Fruit fly (Drosophila melanogaster): ENCODE results near the gene Blos3.

Blos3 gene

DNA sequence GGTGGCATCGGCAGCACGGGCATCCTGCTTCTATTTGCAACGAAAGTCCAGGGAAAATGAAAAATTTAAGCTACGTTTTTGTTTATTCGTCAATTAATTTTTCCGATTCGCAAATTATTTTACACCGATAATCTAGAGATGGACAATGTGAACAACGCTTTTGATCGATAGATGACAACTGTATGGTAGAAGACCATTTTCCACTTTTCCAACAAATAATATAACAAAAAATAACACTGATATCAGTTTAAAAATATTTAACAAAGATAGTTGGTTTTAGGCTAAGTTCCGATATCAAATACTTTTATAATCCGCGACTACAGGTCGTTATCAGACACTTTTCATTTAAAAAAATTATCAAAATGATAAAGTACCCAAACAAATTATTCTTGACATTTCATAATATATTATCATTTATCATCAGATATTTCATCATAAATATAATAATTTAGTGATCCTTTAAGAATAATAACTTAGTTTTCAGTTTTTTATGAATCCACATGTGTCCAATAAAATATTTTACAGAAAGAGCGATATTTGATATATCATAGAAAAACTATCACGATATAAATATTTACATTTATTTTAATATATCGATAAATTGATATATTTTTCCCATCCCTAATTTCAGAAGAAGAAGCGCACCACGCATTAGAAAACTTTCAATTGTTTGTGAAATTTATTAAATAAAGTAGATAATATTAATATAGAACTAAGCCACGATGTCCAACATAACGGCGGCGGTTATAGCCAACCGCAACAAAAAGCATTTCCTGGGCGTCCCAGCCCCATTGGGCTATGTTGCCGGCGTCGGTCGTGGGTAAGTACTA, 35.0 kb downstream of the Blos3 start, which contains the start of the genes CSN1b and Prp6 (continued):
- TF ChIP-seq Dad (GFP tag; optimal IDR thresholded peaks at IDR 0.05) (no peak), bbx (GFP tag; IDR thresholded peaks at IDR 0.05; ENCODE audit: partially characterized antibody) (peak; percentile 51), Hmr (GFP tag; optimal IDR thresholded peaks at IDR 0.05) (no peak), CG6272 (GFP tag; IDR thresholded peaks at IDR 0.05) (peak; percentile 29; the same call in 1 of the 2 replicates), lola (GFP tag; optimal IDR thresholded peaks at IDR 0.05) (peak in 1 of 3 experiments; percentile 39), Dll (GFP tag; IDR thresholded peaks at IDR 0.05; ENCODE audit: partially characterized antibody) (peak; percentile 73; the same call in 3 of the 4 replicates), h (optimal IDR thresholded peaks at IDR 0.05) (no peak), hbn (GFP tag; IDR thresholded peaks at IDR 0.05; ENCODE audit: partially characterized antibody) (peak; percentile 31), gem (tag; optimal IDR thresholded peaks at IDR 0.05) (no peak), danr (GFP tag; IDR thresholded peaks at IDR 0.05) (no peak), Hsf (GFP tag; optimal IDR thresholded peaks at IDR 0.05) (peak; percentile 5), sna (GFP tag; IDR thresholded peaks at IDR 0.05; ENCODE audit: partially characterized antibody) (peak; percentile 28; the same call in 1 of the 2 replicates), CG3995 (GFP tag; optimal IDR thresholded peaks at IDR 0.05) (peak; percentile 82), CG31224 (GFP tag; IDR thresholded peaks at IDR 0.05) (no peak), Ptx1 (GFP tag; IDR thresholded peaks at IDR 0.05) (no peak), da (GFP tag; optimal IDR thresholded peaks at IDR 0.05) (no peak), Sry-δ (GFP tag; optimal IDR thresholded peaks at IDR 0.05) (peak; percentile 75), zf30C (GFP tag; optimal IDR thresholded peaks at IDR 0.05) (no peak), vnd (GFP tag; IDR thresholded peaks at IDR 0.05; ENCODE audit: partially characterized antibody) (peak; percentile 51; the same call in 1 of the 3 replicates), lab (GFP tag; optimal IDR thresholded peaks at IDR 0.05) (no peak), phol (tag; optimal IDR thresholded peaks at IDR 0.05) (peak; percentile 36), Deaf1 (tag; optimal IDR thresholded peaks at IDR 0.05) (no peak), CG10565 (GFP tag; optimal IDR thresholded peaks at IDR 0.05) (no peak), ranshi (GFP tag; IDR thresholded peaks at IDR 0.05) (no peak), pfk (GFP tag; optimal IDR thresholded peaks at IDR 0.05) (no peak), CG11085 (GFP tag; IDR thresholded peaks at IDR 0.05) (no peak), seq (GFP tag; IDR thresholded peaks at IDR 0.05) (no peak), CG14860 (GFP tag; IDR thresholded peaks at IDR 0.05; ENCODE audit: partially characterized antibody) (0 out of 3 replicates have a peak, but pooled peaks have one; percentile 48), bigmax (GFP tag; optimal IDR thresholded peaks at IDR 0.05) (no peak), sens (GFP tag) (no peak), Hmx (GFP tag; optimal IDR thresholded peaks at IDR 0.05) (no peak), dmrt99B (tag; optimal IDR thresholded peaks at IDR 0.05) (no peak), fu2 (GFP tag; optimal IDR thresholded peaks at IDR 0.05) (no peak), Six4 (GFP tag; optimal IDR thresholded peaks at IDR 0.05) (no peak), ERR (GFP tag; optimal IDR thresholded peaks at IDR 0.05) (no peak), bab2 (GFP tag; optimal IDR thresholded peaks at IDR 0.05) (no peak), CG12744 (GFP tag; optimal IDR thresholded peaks at IDR 0.05) (no peak), CG4854 (GFP tag; optimal IDR thresholded peaks at IDR 0.05) (no peak), Opbp (GFP tag; IDR thresholded peaks at IDR 0.05; ENCODE audit: partially characterized antibody) (peak; percentile 48; the same call in 2 of the 3 replicates), nmo (GFP tag; optimal IDR thresholded peaks at IDR 0.05) (peak; percentile 44), Mad (GFP tag; optimal IDR thresholded peaks at IDR 0.05) (no peak), CG30020 (tag; optimal IDR thresholded peaks at IDR 0.05) (peak; percentile 65), inv (GFP tag; IDR thresholded peaks at IDR 0.05; ENCODE audit: partially characterized antibody) (peak; percentile 42; the same call in 1 of the 2 replicates), Atf-2 (GFP tag; optimal IDR thresholded peaks at IDR 0.05) (no peak), CG16813 (GFP tag; IDR thresholded peaks at IDR 0.05; ENCODE audit: partially characterized antibody) (peak; percentile 60; the same call in 2 of the 3 replicates), CoRest (tag; optimal IDR thresholded peaks at IDR 0.05) (peak; percentile 46), CG13287 (GFP tag; IDR thresholded peaks at IDR 0.05; ENCODE audit: partially characterized antibody) (peak; percentile 41), C15 (GFP tag; IDR thresholded peaks at IDR 0.05) (no peak)
